Fruit fly (Drosophila melanogaster) whole organism, embryonic: ENCODE measurements around the gene sunn.

ENCODE experiments used
- ATbp ChIP-seq: fragments of 200-800 bp; sonication (Bioruptor generic); optimal IDR thresholded peaks from 2 replicates; lab custom pipeline; 2017; ENCODE audit warnings: missing biosample characterization, mild to moderate bottlenecking, missing genetic modification characterization, missing genetic modification reagents
- Blimp-1 ChIP-seq: fragments of 200-800 bp; sonication (Bioruptor generic); optimal IDR thresholded peaks from 3 replicates; lab custom pipeline; 2018; ENCODE audit warnings: missing biosample characterization, missing genetic modification characterization, mild to moderate bottlenecking, moderate library complexity, missing genetic modification reagents
- CG10431 ChIP-seq: fragments of 200-800 bp; sonication (Bioruptor generic); optimal IDR thresholded peaks from 3 replicates; lab custom pipeline; 2018; ENCODE audit warnings: missing biosample characterization, mild to moderate bottlenecking, missing genetic modification characterization
- CG10959 ChIP-seq: fragments of 200-800 bp; sonication (Bioruptor generic); IDR thresholded peaks from 2 replicates; pipeline ENCODE4 v1.3.6; 2022; ENCODE audit warnings: missing biosample characterization, missing genetic modification characterization
- CG11560 ChIP-seq: fragments of 200-800 bp; sonication (Bioruptor generic); IDR thresholded peaks from 3 replicates; pipeline ENCODE4 v1.3.6; 2022; ENCODE audit warnings: missing biosample characterization, missing genetic modification characterization
- CG12299 ChIP-seq: fragments of 200-800 bp; sonication (Bioruptor generic); optimal IDR thresholded peaks from 2 replicates; lab custom pipeline; 2018; ENCODE audit warnings: missing biosample characterization, mild to moderate bottlenecking, missing genetic modification characterization
- CG15269 ChIP-seq: fragments of 200-800 bp; sonication (Bioruptor generic); optimal IDR thresholded peaks from 2 replicates; lab custom pipeline; 2018; ENCODE audit warnings: missing biosample characterization, mild to moderate bottlenecking, missing genetic modification characterization, moderate library complexity
- CG15479 ChIP-seq: fragments of 200-800 bp; sonication (Bioruptor generic); optimal IDR thresholded peaks from 3 replicates; lab custom pipeline; 2019; ENCODE audit warnings: missing biosample characterization, mild to moderate bottlenecking, missing genetic modification characterization, moderate library complexity
- CG16779 ChIP-seq: fragments of 200-800 bp; sonication (Bioruptor generic); IDR thresholded peaks from 2 replicates; pipeline ENCODE4 v1.3.6; 2022; ENCODE audit warnings: missing biosample characterization, missing genetic modification characterization
- CG17829 ChIP-seq: fragments of 200-800 bp; optimal IDR thresholded peaks from 2 replicates; lab custom pipeline; 2019; ENCODE audit warnings: missing biosample characterization, mild to moderate bottlenecking, missing genetic modification characterization, moderate library complexity
- CG2199 ChIP-seq: fragments of 200-800 bp; sonication (Bioruptor generic); IDR thresholded peaks from 3 replicates; pipeline ENCODE4 v1.3.6; 2022; ENCODE audit warnings: missing biosample characterization, missing genetic modification characterization
- CG31224 ChIP-seq: fragments of 200-800 bp; sonication (Bioruptor generic); IDR thresholded peaks from 2 replicates; pipeline ENCODE4 v1.3.6; 2022; ENCODE audit warnings: missing biosample characterization, missing genetic modification characterization
- CG3163 ChIP-seq: fragments of 200-800 bp; sonication (Bioruptor generic); optimal IDR thresholded peaks from 3 replicates; lab custom pipeline; 2016; ENCODE audit warnings: missing biosample characterization, missing genetic modification characterization
- CG32767 ChIP-seq: fragments of 200-800 bp; sonication (Bioruptor generic); IDR thresholded peaks from 2 replicates; pipeline ENCODE4 v1.3.6; 2022; ENCODE audit warnings: missing biosample characterization, missing genetic modification characterization
- CG3281 ChIP-seq: fragments of 200-800 bp; sonication (Bioruptor generic); optimal IDR thresholded peaks from 3 replicates; lab custom pipeline; 2017; ENCODE audit warnings: missing biosample characterization, mild to moderate bottlenecking, missing genetic modification characterization
- CG34224 ChIP-seq: fragments of 200-800 bp; sonication (Bioruptor generic); IDR thresholded peaks from 3 replicates; pipeline ENCODE4 v1.3.6; 2022; ENCODE audit warnings: missing biosample characterization, missing genetic modification characterization; ENCODE audit not compliant: partially characterized antibody
- CG6175 ChIP-seq: fragments of 200-800 bp; sonication (Bioruptor generic); IDR thresholded peaks from 3 replicates; pipeline ENCODE4 v1.3.6; 2022; ENCODE audit warnings: missing biosample characterization, missing genetic modification characterization
- CG6765 ChIP-seq: fragments of 200-800 bp; sonication (Bioruptor generic); optimal IDR thresholded peaks from 3 replicates; lab custom pipeline; 2017; ENCODE audit warnings: missing biosample characterization, mild to moderate bottlenecking, missing genetic modification characterization
- CG7372 ChIP-seq: fragments of 200-800 bp; sonication (Bioruptor generic); IDR thresholded peaks from 2 replicates; pipeline ENCODE4 v1.3.6; 2022; ENCODE audit warnings: missing biosample characterization, missing genetic modification characterization
- CG7786 ChIP-seq: fragments of 200-800 bp; sonication (Bioruptor generic); optimal IDR thresholded peaks from 2 replicates; lab custom pipeline; 2016; ENCODE audit warnings: missing biosample characterization, missing genetic modification characterization
- CG8359 ChIP-seq: fragments of 200-800 bp; sonication (Bioruptor generic); optimal IDR thresholded peaks from 2 replicates; lab custom pipeline; 2017; ENCODE audit warnings: missing biosample characterization, mild to moderate bottlenecking, missing genetic modification characterization, borderline replicate concordance
- CG8765 ChIP-seq: fragments of 200-800 bp; sonication (Bioruptor generic); IDR thresholded peaks from 2 replicates; pipeline ENCODE4 v1.3.6; 2022; ENCODE audit warnings: missing biosample characterization, missing genetic modification characterization
- CG9876 ChIP-seq: fragments of 200-800 bp; sonication (Bioruptor generic); optimal IDR thresholded peaks from 2 replicates; lab custom pipeline; 2016; ENCODE audit warnings: missing biosample characterization, missing genetic modification characterization
- Dad ChIP-seq: fragments of 200-800 bp; sonication (Bioruptor generic); optimal IDR thresholded peaks from 3 replicates; lab custom pipeline; 2016; ENCODE audit warnings: missing biosample characterization, missing genetic modification characterization
- Dbx ChIP-seq: fragments of 200-800 bp; sonication (Bioruptor generic); IDR thresholded peaks from 3 replicates; pipeline ENCODE4 v1.3.6; 2022; ENCODE audit warnings: missing biosample characterization, missing genetic modification characterization
- Drgx ChIP-seq: fragments of 200-800 bp; sonication (Bioruptor generic); IDR thresholded peaks from 2 replicates; pipeline ENCODE4 v1.3.6; 2022; ENCODE audit warnings: missing biosample characterization, missing genetic modification characterization
- Ets65A ChIP-seq: fragments of 200-800 bp; sonication (Bioruptor generic); peaks from one replicate; lab custom pipeline; 2016; ENCODE audit warnings: missing biosample characterization, missing genetic modification characterization
- Gug ChIP-seq: fragments of 200-800 bp; sonication (Bioruptor generic); IDR thresholded peaks from 4 replicates; pipeline ENCODE4 v1.3.6; 2022; ENCODE audit warnings: missing biosample characterization, missing genetic modification characterization
- HmgD ChIP-seq: fragments of 200-800 bp; sonication (Bioruptor generic); optimal IDR thresholded peaks from 3 replicates; lab custom pipeline; 2016; ENCODE audit warnings: missing biosample characterization, missing genetic modification characterization
- Hr39 ChIP-seq: fragments of >200 bp; optimal IDR thresholded peaks from 2 replicates; lab custom pipeline; 2017
- Meics ChIP-seq: fragments of 200-800 bp; sonication (Bioruptor generic); optimal IDR thresholded peaks from 2 replicates; lab custom pipeline; 2017; ENCODE audit warnings: missing biosample characterization, mild to moderate bottlenecking, missing genetic modification characterization
- NC2α ChIP-seq: fragments of 200-800 bp; sonication (Bioruptor generic); optimal IDR thresholded peaks from 2 replicates; lab custom pipeline; 2016; ENCODE audit warnings: missing biosample characterization, missing genetic modification characterization
- NfI ChIP-seq: fragments of 200-800 bp; sonication (Bioruptor generic); optimal IDR thresholded peaks from 3 replicates; lab custom pipeline; 2018; ENCODE audit warnings: missing biosample characterization, mild to moderate bottlenecking, missing genetic modification characterization, moderate library complexity
- Pdp1 ChIP-seq, 2 experiments: fragments of 200-800 bp; sonication (Bioruptor generic); optimal IDR thresholded peaks; 3 replicates each; lab custom pipeline; 2016; ENCODE audit warnings: missing biosample characterization in 2 of 2, missing genetic modification characterization in 2 of 2, mild to moderate bottlenecking in 1 of 2, moderate library complexity in 1 of 2
- Rfx ChIP-seq: fragments of 200-800 bp; sonication (Bioruptor generic); IDR thresholded peaks from 2 replicates; pipeline ENCODE4 v1.3.6; 2022; ENCODE audit warnings: missing biosample characterization, missing genetic modification characterization
- cato ChIP-seq: fragments of 200-800 bp; sonication (Bioruptor generic); optimal IDR thresholded peaks from 2 replicates; lab custom pipeline; 2016; ENCODE audit warnings: missing biosample characterization, missing genetic modification characterization, borderline replicate concordance
- ci ChIP-seq: fragments of 200-800 bp; sonication (Bioruptor generic); IDR thresholded peaks from 3 replicates; pipeline ENCODE4 v1.3.6; 2022; ENCODE audit warnings: missing biosample characterization, missing genetic modification characterization
- crol ChIP-seq: fragments of 200-800 bp; sonication (Bioruptor generic); IDR thresholded peaks from 2 replicates; pipeline ENCODE4 v1.3.6; 2022; ENCODE audit warnings: missing biosample characterization, missing genetic modification characterization
- danr ChIP-seq: fragments of 200-800 bp; sonication (Bioruptor generic); IDR thresholded peaks from 2 replicates; pipeline ENCODE4 v1.3.6; 2022; ENCODE audit warnings: missing biosample characterization, missing genetic modification characterization
- fd102C ChIP-seq: fragments of 200-800 bp; sonication (Bioruptor generic); optimal IDR thresholded peaks from 2 replicates; lab custom pipeline; 2018; ENCODE audit warnings: missing biosample characterization, mild to moderate bottlenecking, missing genetic modification characterization, moderate library complexity
- row ChIP-seq: fragments of 200-800 bp; sonication (Bioruptor generic); IDR thresholded peaks from 3 replicates; pipeline ENCODE4 v1.3.6; 2022; ENCODE audit warnings: missing biosample characterization, missing genetic modification characterization
- sens ChIP-seq: fragments of 200-800 bp; sonication (Bioruptor generic); peaks from one replicate; lab custom pipeline; 2016; ENCODE audit warnings: missing biosample characterization, missing genetic modification characterization
- sima ChIP-seq: fragments of 200-800 bp; sonication (Bioruptor generic); optimal IDR thresholded peaks from 2 replicates; lab custom pipeline; 2016; ENCODE audit warnings: missing biosample characterization, missing genetic modification characterization
- slbo ChIP-seq: fragments of 200-800 bp; sonication (Bioruptor generic); IDR thresholded peaks from 2 replicates; pipeline ENCODE4 v1.3.6; 2022; ENCODE audit warnings: missing biosample characterization, missing genetic modification characterization
- zf30C ChIP-seq: fragments of 200-800 bp; sonication (Bioruptor generic); optimal IDR thresholded peaks from 3 replicates; lab custom pipeline; 2018; ENCODE audit warnings: missing biosample characterization, mild to moderate bottlenecking, missing genetic modification characterization

Gene sunn

dm6 chr3L:11685876-11686275 is 42.3 kb upstream of the sunn start:
- TF ChIP-seq CG12299 (tag; lab: Kevin White, UChicago), result no peak
- TF ChIP-seq CG3163 (GFP tag; lab: Kevin White, UChicago), result no peak
- TF ChIP-seq CG8359 (GFP tag; lab: Kevin White, UChicago), result no peak
- TF ChIP-seq CG31224 (GFP tag; lab: Robert Waterston, UW), result no peak
- no peak for TF ChIP-seq CG6175 (GFP tag; lab: Robert Waterston, UW)
- TF ChIP-seq CG3281 (GFP tag; lab: Kevin White, UChicago), result no peak
- TF ChIP-seq Dbx (GFP tag; lab: Robert Waterston, UW), result no peak
- TF ChIP-seq CG15269 (tag; lab: Kevin White, UChicago), result no peak
- no peak for TF ChIP-seq CG9876 (GFP tag; lab: Kevin White, UChicago)
- no peak for TF ChIP-seq CG7372 (GFP tag; lab: Robert Waterston, UW)
- no peak for TF ChIP-seq CG8765
- TF ChIP-seq CG15479 (GFP tag; lab: Kevin White, UChicago), result no peak
- no peak for TF ChIP-seq fd102C
- peak; percentile 48; the same call in 1 of the 2 replicates for TF ChIP-seq crol (GFP tag; lab: Robert Waterston, UW)
- no peak for TF ChIP-seq CG16779 (GFP tag; lab: Robert Waterston, UW)
- no peak for TF ChIP-seq CG2199
- TF ChIP-seq Blimp-1, result no peak
- peak; percentile 1 for TF ChIP-seq ATbp (GFP tag; lab: Kevin White, UChicago)
- peak; percentile 74 for TF ChIP-seq CG10431 (GFP tag; lab: Kevin White, UChicago)
- no peak for TF ChIP-seq row (GFP tag; lab: Robert Waterston, UW)
- no peak for TF ChIP-seq Meics (GFP tag; lab: Kevin White, UChicago)
- no peak for TF ChIP-seq CG11560 (tag; lab: Robert Waterston, UW)
- TF ChIP-seq sens (GFP tag; lab: Kevin White, UChicago), result peak; percentile 27
- TF ChIP-seq CG7786 (GFP tag; lab: Kevin White, UChicago), result no peak
- TF ChIP-seq ci, result 0 out of 3 replicates have a peak, but pooled peaks have one; percentile 40
- no peak for TF ChIP-seq Pdp1 (GFP tag; optimal IDR thresholded peaks at IDR 0.05; lab: Kevin White, UChicago)
- no peak for TF ChIP-seq Drgx (GFP tag; lab: Robert Waterston, UW)
- TF ChIP-seq slbo (GFP tag; lab: Robert Waterston, UW), result no peak
- no peak for TF ChIP-seq NfI (GFP tag; lab: Kevin White, UChicago)
- TF ChIP-seq Ets65A (GFP tag; lab: Kevin White, UChicago), result peak; percentile 82
- TF ChIP-seq Gug (GFP tag; lab: Robert Waterston, UW), result no peak
- no peak for TF ChIP-seq CG34224
- TF ChIP-seq sima, result no peak
- no peak for TF ChIP-seq CG17829 (tag; lab: Kevin White, UChicago)
- TF ChIP-seq NC2α (GFP tag; lab: Kevin White, UChicago), result no peak
- TF ChIP-seq CG6765 (GFP tag; lab: Kevin White, UChicago), result no peak
- no peak for TF ChIP-seq Rfx
- no peak for TF ChIP-seq zf30C
- TF ChIP-seq Dad, result no peak
- TF ChIP-seq HmgD, result no peak
- no peak for TF ChIP-seq CG32767
- no peak for TF ChIP-seq cato (GFP tag; lab: Kevin White, UChicago)
- no peak for TF ChIP-seq danr
- TF ChIP-seq Hr39 (lab: Kevin White, UChicago), result no peak
- TF ChIP-seq CG10959 (GFP tag; lab: Robert Waterston, UW), result no peak
- TF ChIP-seq, all 482 proteins: peak for 6
